Fruit fly (Drosophila melanogaster) whole organism, embryonic: ENCODE results near the gene I-2.

Experiments used
- Atf3 ChIP-seq: fragments of 200-800 bp; sonication (Bioruptor generic); optimal IDR thresholded peaks from 3 replicates; lab custom pipeline; 2016; ENCODE audit warnings: missing biosample characterization, missing genetic modification characterization
- C15 ChIP-seq: fragments of 200-800 bp; sonication (Bioruptor generic); IDR thresholded peaks from 3 replicates; pipeline ENCODE4 v1.3.6; 2022; ENCODE audit warnings: missing biosample characterization, missing genetic modification characterization
- CG10274 ChIP-seq: fragments of 200-800 bp; sonication (Bioruptor generic); optimal IDR thresholded peaks from 3 replicates; lab custom pipeline; 2017; ENCODE audit warnings: missing biosample characterization, mild to moderate bottlenecking, missing genetic modification characterization
- CG11085 ChIP-seq: fragments of 200-800 bp; sonication (Bioruptor generic); IDR thresholded peaks from 2 replicates; pipeline ENCODE4 v1.3.6; 2022; ENCODE audit warnings: missing biosample characterization, missing genetic modification characterization
- CG11723 ChIP-seq: fragments of 200-800 bp; sonication (Bioruptor generic); optimal IDR thresholded peaks from 2 replicates; lab custom pipeline; 2017; ENCODE audit warnings: missing biosample characterization, mild to moderate bottlenecking, missing genetic modification characterization
- CG14965 ChIP-seq: fragments of 200-800 bp; sonication (Bioruptor generic); optimal IDR thresholded peaks from 2 replicates; lab custom pipeline; 2016; ENCODE audit warnings: missing biosample characterization, missing genetic modification characterization, borderline replicate concordance
- CG15073 ChIP-seq: fragments of 200-800 bp; sonication (Bioruptor generic); optimal IDR thresholded peaks from 2 replicates; lab custom pipeline; 2016; ENCODE audit warnings: missing biosample characterization, missing genetic modification characterization
- CG1792 ChIP-seq: fragments of 200-800 bp; sonication (Bioruptor generic); optimal IDR thresholded peaks from 2 replicates; lab custom pipeline; 2016; ENCODE audit warnings: missing biosample characterization, missing genetic modification characterization
- CG2129 ChIP-seq: fragments of 200-800 bp; sonication (Bioruptor generic); IDR thresholded peaks from 2 replicates; pipeline ENCODE4 v1.3.6; 2022; ENCODE audit warnings: missing biosample characterization, missing genetic modification characterization; ENCODE audit not compliant: partially characterized antibody
- CG2875 ChIP-seq: fragments of 200-800 bp; sonication (Bioruptor generic); optimal IDR thresholded peaks from 2 replicates; lab custom pipeline; 2017; ENCODE audit warnings: missing biosample characterization, mild to moderate bottlenecking, missing genetic modification characterization, missing genetic modification reagents
- CG30403 ChIP-seq: fragments of 200-800 bp; sonication (Bioruptor generic); optimal IDR thresholded peaks from 3 replicates; lab custom pipeline; 2016; ENCODE audit warnings: missing biosample characterization, missing genetic modification characterization
- CG34422 ChIP-seq: fragments of 200-800 bp; sonication (Bioruptor generic); IDR thresholded peaks from 3 replicates; pipeline ENCODE4 v1.3.6; 2022; ENCODE audit warnings: missing biosample characterization, missing genetic modification characterization
- CG3726 ChIP-seq: fragments of 200-800 bp; sonication (Bioruptor generic); IDR thresholded peaks from 3 replicates; pipeline ENCODE4, ENCODE4 v1.3.6; 2022; ENCODE audit warnings: missing biosample characterization, missing genetic modification characterization
- CG6689 ChIP-seq: fragments of 200-800 bp; sonication (Bioruptor generic); IDR thresholded peaks from 2 replicates; pipeline ENCODE4 v1.3.6; 2022; ENCODE audit warnings: missing biosample characterization, missing genetic modification characterization
- CG6791 ChIP-seq: fragments of 200-800 bp; sonication (Bioruptor generic); IDR thresholded peaks from 3 replicates; pipeline ENCODE4 v1.3.6; 2022; ENCODE audit warnings: missing biosample characterization, missing genetic modification characterization; ENCODE audit not compliant: partially characterized antibody
- CG8478 ChIP-seq: fragments of >200 bp; optimal IDR thresholded peaks from 2 replicates; lab custom pipeline; 2018
- CG8765 ChIP-seq: fragments of 200-800 bp; sonication (Bioruptor generic); IDR thresholded peaks from 2 replicates; pipeline ENCODE4 v1.3.6; 2022; ENCODE audit warnings: missing biosample characterization, missing genetic modification characterization
- CG8944 ChIP-seq: fragments of 200-800 bp; sonication (Bioruptor generic); optimal IDR thresholded peaks from 3 replicates; lab custom pipeline; 2016; ENCODE audit warnings: missing biosample characterization, missing genetic modification characterization
- Drgx ChIP-seq: fragments of 200-800 bp; sonication (Bioruptor generic); IDR thresholded peaks from 2 replicates; pipeline ENCODE4 v1.3.6; 2022; ENCODE audit warnings: missing biosample characterization, missing genetic modification characterization
- Hr3 ChIP-seq: fragments of 200-800 bp; sonication (Bioruptor generic); optimal IDR thresholded peaks from 3 replicates; lab custom pipeline; 2016; ENCODE audit warnings: missing biosample characterization, missing genetic modification characterization
- MBD-R2 ChIP-seq: fragments of 200-800 bp; sonication (Bioruptor generic); IDR thresholded peaks from 2 replicates; pipeline ENCODE4 v1.3.6; 2022; ENCODE audit warnings: missing biosample characterization, missing genetic modification characterization
- Mrtf ChIP-seq: fragments of 200-800 bp; sonication (Bioruptor generic); IDR thresholded peaks from 3 replicates; pipeline ENCODE4 v1.3.6; 2022; ENCODE audit warnings: missing biosample characterization, missing genetic modification characterization
- Sox102F ChIP-seq: fragments of 200-800 bp; sonication (Bioruptor generic); optimal IDR thresholded peaks from 2 replicates; lab custom pipeline; 2018; ENCODE audit warnings: missing biosample characterization, mild to moderate bottlenecking, missing genetic modification characterization, moderate library complexity
- Sry-δ ChIP-seq: fragments of 200-800 bp; sonication (Bioruptor generic); optimal IDR thresholded peaks from 2 replicates; lab custom pipeline; 2016; ENCODE audit warnings: missing biosample characterization, missing genetic modification characterization
- Trl ChIP-seq, 3 experiments: fragments of >200 bp in 2 of 3; fragments of 200-800 bp in 1 of 3; sonication (Bioruptor generic) in 1 of 3; optimal IDR thresholded peaks; 2 replicates in 1 of 3; 3 replicates in 2 of 3; lab custom pipeline; 2016 to 2017; ENCODE audit warnings: missing biosample characterization in 1 of 3, missing genetic modification characterization in 1 of 3
- cas ChIP-seq: fragments of 200-800 bp; sonication (Bioruptor generic); IDR thresholded peaks from 2 replicates; pipeline ENCODE4 v1.3.6; 2022; ENCODE audit warnings: missing biosample characterization, missing genetic modification characterization
- cg ChIP-seq: fragments of 200-800 bp; sonication (Bioruptor generic); optimal IDR thresholded peaks from 3 replicates; lab custom pipeline; 2019; ENCODE audit warnings: missing biosample characterization, mild to moderate bottlenecking, missing genetic modification characterization, moderate library complexity
- dysf ChIP-seq: fragments of 200-800 bp; sonication (Bioruptor generic); IDR thresholded peaks from 3 replicates; pipeline ENCODE4 v1.3.6; 2022; ENCODE audit warnings: missing biosample characterization, missing genetic modification characterization
- exex ChIP-seq: fragments of 200-800 bp; sonication (Bioruptor generic); optimal IDR thresholded peaks from 4 replicates; lab custom pipeline; 2018; ENCODE audit warnings: missing biosample characterization, mild to moderate bottlenecking, missing genetic modification characterization, moderate library complexity
- fd3F ChIP-seq: fragments of 200-800 bp; sonication (Bioruptor generic); optimal IDR thresholded peaks from 2 replicates; lab custom pipeline; 2018; ENCODE audit warnings: missing biosample characterization, mild to moderate bottlenecking, missing genetic modification characterization, moderate library complexity
- gt ChIP-seq: fragments of 200-800 bp; sonication (Bioruptor generic); IDR thresholded peaks from 2 replicates; pipeline ENCODE4 v1.3.6; 2022; ENCODE audit warnings: missing biosample characterization, missing genetic modification characterization
- kni ChIP-seq: fragments of 200-800 bp; sonication (Bioruptor generic); optimal IDR thresholded peaks from 3 replicates; lab custom pipeline; 2017; ENCODE audit warnings: mild to moderate bottlenecking, missing biosample characterization, missing genetic modification reagents, missing genetic modification characterization
- knrl ChIP-seq: fragments of 200-800 bp; sonication (Bioruptor generic); IDR thresholded peaks from 3 replicates; pipeline ENCODE4 v1.3.6; 2022; ENCODE audit warnings: missing biosample characterization, missing genetic modification characterization; ENCODE audit not compliant: partially characterized antibody
- luna ChIP-seq: fragments of 200-800 bp; sonication (Bioruptor generic); optimal IDR thresholded peaks from 2 replicates; lab custom pipeline; 2016; ENCODE audit warnings: missing biosample characterization, missing genetic modification characterization
- nerfin-2 ChIP-seq: fragments of 200-800 bp; sonication (Bioruptor generic); IDR thresholded peaks from 2 replicates; pipeline ENCODE4 v1.3.6; 2022; ENCODE audit warnings: missing biosample characterization, missing genetic modification characterization; ENCODE audit not compliant: partially characterized antibody
- nom ChIP-seq: fragments of 200-800 bp; sonication (Bioruptor generic); optimal IDR thresholded peaks from 2 replicates; lab custom pipeline; 2017; ENCODE audit warnings: missing biosample characterization, missing genetic modification characterization, mild to moderate bottlenecking, moderate library complexity, missing genetic modification reagents
- pum ChIP-seq: fragments of 200-800 bp; sonication (Bioruptor generic); optimal IDR thresholded peaks from 2 replicates; lab custom pipeline; 2016; ENCODE audit warnings: missing biosample characterization, missing genetic modification characterization
- sd ChIP-seq: fragments of 200-800 bp; sonication (Bioruptor generic); optimal IDR thresholded peaks from 3 replicates; lab custom pipeline; 2018; ENCODE audit warnings: missing biosample characterization, mild to moderate bottlenecking, missing genetic modification characterization, moderate library complexity
- slou ChIP-seq: fragments of 200-800 bp; sonication (Bioruptor generic); optimal IDR thresholded peaks from 3 replicates; lab custom pipeline; 2016; ENCODE audit warnings: missing biosample characterization, missing genetic modification characterization
- slp2 ChIP-seq: fragments of 200-800 bp; sonication (Bioruptor generic); optimal IDR thresholded peaks from 2 replicates; lab custom pipeline; 2016; ENCODE audit warnings: missing biosample characterization, missing genetic modification characterization
- sr ChIP-seq: fragments of 200-800 bp; sonication (Bioruptor generic); IDR thresholded peaks from 3 replicates; pipeline ENCODE4 v1.3.6; 2022; ENCODE audit warnings: missing biosample characterization, missing genetic modification characterization
- tup ChIP-seq: fragments of 200-800 bp; sonication (Bioruptor generic); optimal IDR thresholded peaks from 2 replicates; lab custom pipeline; 2016; ENCODE audit warnings: missing biosample characterization, mild to moderate bottlenecking, missing genetic modification characterization, moderate library complexity
- usp ChIP-seq: fragments of >200 bp; optimal IDR thresholded peaks from 2 replicates; lab custom pipeline; 2017; ENCODE audit warnings: missing biosample characterization, missing genetic modification characterization
- zen2 ChIP-seq: fragments of 200-800 bp; sonication (Bioruptor generic); IDR thresholded peaks from 3 replicates; pipeline ENCODE4 v1.3.6; 2022; ENCODE audit warnings: missing biosample characterization, missing genetic modification characterization; ENCODE audit not compliant: partially characterized antibody
- zf30C ChIP-seq: fragments of 200-800 bp; sonication (Bioruptor generic); optimal IDR thresholded peaks from 3 replicates; lab custom pipeline; 2018; ENCODE audit warnings: missing biosample characterization, mild to moderate bottlenecking, missing genetic modification characterization

Gene I-2

dm6 chr3L:9845980-9846538, 9.5 kb upstream of the I-2 start (continued):
- no peak for TF ChIP-seq usp (GFP tag; lab: Kevin White, UChicago)
- TF ChIP-seq CG6689 (GFP tag; lab: Robert Waterston, UW): no peak
- no peak for TF ChIP-seq CG8944 (GFP tag; lab: Kevin White, UChicago)
- no peak for TF ChIP-seq Sox102F (GFP tag; lab: Kevin White, UChicago)
- no peak for TF ChIP-seq CG6791 (GFP tag; lab: Robert Waterston, UW)
- no peak for TF ChIP-seq sd (tag; lab: Kevin White, UChicago)
- TF ChIP-seq zf30C: no peak
- TF ChIP-seq CG2129 (GFP tag; lab: Robert Waterston, UW): no peak
- no peak for TF ChIP-seq Drgx
- TF ChIP-seq nerfin-2: no peak
- no peak for TF ChIP-seq fd3F
- TF ChIP-seq CG8478 (lab: Kevin White, UChicago): no peak
- TF ChIP-seq CG14965 (GFP tag; lab: Kevin White, UChicago): no peak
- no peak for TF ChIP-seq Hr3
- no peak for TF ChIP-seq CG3726 (GFP tag; lab: Robert Waterston, UW)
- no peak for TF ChIP-seq CG30403 (GFP tag; lab: Kevin White, UChicago)
- TF ChIP-seq pum: no peak
- no peak for TF ChIP-seq CG1792 (GFP tag; lab: Kevin White, UChicago)
- TF ChIP-seq sr (GFP tag; lab: Robert Waterston, UW): no peak
- TF ChIP-seq CG15073 (GFP tag; lab: Kevin White, UChicago): no peak
- TF ChIP-seq Mrtf (GFP tag; lab: Robert Waterston, UW): no peak
- no peak for TF ChIP-seq CG2875 (GFP tag; lab: Kevin White, UChicago)
- peak; percentile 59 for TF ChIP-seq exex (tag; lab: Kevin White, UChicago)
- TF ChIP-seq Trl (optimal IDR thresholded peaks at IDR 0.05; lab: Kevin White, UChicago): no peak
- TF ChIP-seq Trl (GFP tag; optimal IDR thresholded peaks at IDR 0.05; lab: Kevin White, UChicago): no peak
- no peak for TF ChIP-seq gt (GFP tag; lab: Robert Waterston, UW)
- no peak for TF ChIP-seq tup (GFP tag; lab: Kevin White, UChicago)
- no peak for TF ChIP-seq nom
- no peak for TF ChIP-seq Atf3
- TF ChIP-seq CG34422 (GFP tag; lab: Robert Waterston, UW): no peak
- no peak for TF ChIP-seq knrl (GFP tag; lab: Robert Waterston, UW)
- no peak for TF ChIP-seq dysf (GFP tag; lab: Robert Waterston, UW)
- no peak for TF ChIP-seq MBD-R2 (GFP tag; lab: Robert Waterston, UW)
- no peak for TF ChIP-seq cas
- peak; percentile 11 for TF ChIP-seq kni (GFP tag; lab: Kevin White, UChicago)
- TF ChIP-seq C15 (GFP tag; lab: Robert Waterston, UW): no peak
- TF ChIP-seq CG11085 (GFP tag; lab: Robert Waterston, UW): 0 out of 2 replicates have a peak, but pooled peaks have one; percentile 33
- TF ChIP-seq CG10274 (GFP tag; lab: Kevin White, UChicago): no peak
- TF ChIP-seq slou: no peak
- TF ChIP-seq slp2 (GFP tag; lab: Kevin White, UChicago): no peak
- no peak for TF ChIP-seq zen2 (GFP tag; lab: Robert Waterston, UW)
- no peak for TF ChIP-seq CG8765
- no peak for TF ChIP-seq Sry-δ (GFP tag; lab: Kevin White, UChicago)
- no peak for TF ChIP-seq luna (GFP tag; lab: Kevin White, UChicago)
- TF ChIP-seq CG11723 (GFP tag; lab: Kevin White, UChicago): no peak
- peak; percentile 58 for TF ChIP-seq cg (GFP tag; lab: Kevin White, UChicago)
